Worm (Caenorhabditis elegans) whole organism, young adult: ENCODE data around the gene emb-9.

Experiments used
- B0336.3 ChIP-seq: fragments of 200-800 bp; sonication (Bioruptor generic); IDR thresholded peaks from 2 replicates; pipeline ENCODE4 v1.3.6; 2022; ENCODE audit warnings: missing genetic modification characterization, missing compliant biosample characterization
- C06A6.2 ChIP-seq: fragments of 200-800 bp; sonication (Bioruptor generic); conservative IDR thresholded peaks from 2 replicates; pipeline ENCODE4 v1.3.6; 2022; ENCODE audit warnings: missing genetic modification characterization, missing compliant biosample characterization
- F10E7.11 ChIP-seq: sonication (generic microtip); optimal IDR thresholded peaks from 2 replicates; lab custom pipeline; 2017; ENCODE audit warnings: mild to moderate bottlenecking, missing genetic modification characterization, moderate library complexity, missing compliant biosample characterization
- F49E8.2 ChIP-seq: sonication (generic microtip); optimal IDR thresholded peaks from 3 replicates; lab custom pipeline; 2017; ENCODE audit warnings: missing genetic modification characterization, mild to moderate bottlenecking, missing compliant biosample characterization, antibody characterized with exemption, moderate library complexity; ENCODE audit not compliant: insufficient read depth
- F55B11.4 ChIP-seq: sonication (generic microtip); optimal IDR thresholded peaks from 2 replicates; lab custom pipeline; 2016; ENCODE audit warnings: missing compliant biosample characterization, missing genetic modification characterization, borderline replicate concordance; ENCODE audit not compliant: insufficient read depth
- F57A8.1 ChIP-seq: fragments of 200-800 bp; sonication (Bioruptor generic); optimal IDR thresholded peaks from 2 replicates; lab custom pipeline; 2018; ENCODE audit warnings: mild to moderate bottlenecking, missing genetic modification characterization, moderate library complexity, missing compliant biosample characterization
- K12H6.12 ChIP-seq: fragments of 200-800 bp; sonication (Bioruptor generic); optimal IDR thresholded peaks from 2 replicates; lab custom pipeline; 2018; ENCODE audit warnings: mild to moderate bottlenecking, missing genetic modification characterization, missing compliant biosample characterization
- T26A5.8 ChIP-seq: sonication (generic microtip); optimal IDR thresholded peaks from 2 replicates; lab custom pipeline; 2016; ENCODE audit warnings: missing genetic modification characterization, missing compliant biosample characterization
- Y67H2A.10 ChIP-seq: fragments of 200-800 bp; sonication (Bioruptor generic); conservative IDR thresholded peaks from 2 replicates; pipeline ENCODE4 v1.3.6; 2022; ENCODE audit warnings: missing genetic modification reagents, missing genetic modification characterization, missing compliant biosample characterization
- atf-7 ChIP-seq: sonication (generic microtip); optimal IDR thresholded peaks from 2 replicates; lab custom pipeline; 2017; ENCODE audit warnings: mild to moderate bottlenecking, missing genetic modification characterization, missing compliant biosample characterization
- athp-1 ChIP-seq: sonication (generic microtip); optimal IDR thresholded peaks from 2 replicates; lab custom pipeline; 2017; ENCODE audit warnings: mild to moderate bottlenecking, missing genetic modification characterization, missing compliant biosample characterization
- attf-5 ChIP-seq: fragments of 200-800 bp; sonication (Bioruptor generic); optimal IDR thresholded peaks from 2 replicates; lab custom pipeline; 2018; ENCODE audit warnings: mild to moderate bottlenecking, missing genetic modification characterization, missing compliant biosample characterization
- bed-2 ChIP-seq: fragments of 200-800 bp; sonication (Bioruptor generic); IDR thresholded peaks from 2 replicates; pipeline ENCODE4 v1.3.6; 2022; ENCODE audit warnings: missing genetic modification reagents, missing genetic modification characterization, missing compliant biosample characterization
- ceh-58 ChIP-seq: fragments of 200-800 bp; sonication (Bioruptor generic); IDR thresholded peaks from 2 replicates; pipeline ENCODE4 v1.3.6; 2022; ENCODE audit warnings: missing genetic modification characterization, missing compliant biosample characterization
- dox-1 ChIP-seq: fragments of 200-800 bp; sonication (Bioruptor generic); IDR thresholded peaks from 2 replicates; pipeline ENCODE4 v1.3.6; 2022; ENCODE audit warnings: missing genetic modification reagents, missing genetic modification characterization, missing compliant biosample characterization
- efl-1 ChIP-seq: fragments of 150-350 bp; optimal IDR thresholded peaks from 2 replicates; lab custom pipeline; 2014; ENCODE audit warnings: missing biosample characterization, missing genetic modification reagents, missing genetic modification characterization
- egl-44 ChIP-seq: fragments of 200-800 bp; sonication (Bioruptor generic); IDR thresholded peaks from 2 replicates; pipeline ENCODE4 v1.3.6; 2022; ENCODE audit warnings: missing genetic modification reagents, missing genetic modification characterization, missing compliant biosample characterization
- ets-4 ChIP-seq: fragments of 200-800 bp; sonication (Bioruptor generic); optimal IDR thresholded peaks from 2 replicates; lab custom pipeline; 2018; ENCODE audit warnings: mild to moderate bottlenecking, missing genetic modification characterization, missing compliant biosample characterization
- fkh-3 ChIP-seq: sonication (generic microtip); optimal IDR thresholded peaks from 2 replicates; lab custom pipeline; 2016; ENCODE audit warnings: mild to moderate bottlenecking, missing genetic modification characterization, missing compliant biosample characterization
- gei-17 ChIP-seq: fragments of 200-800 bp; sonication (Bioruptor generic); optimal IDR thresholded peaks from 2 replicates; lab custom pipeline; 2018; ENCODE audit warnings: mild to moderate bottlenecking, missing genetic modification characterization, missing compliant biosample characterization
- hrde-1 ChIP-seq: sonication (generic microtip); optimal IDR thresholded peaks from 2 replicates; lab custom pipeline; 2016; ENCODE audit warnings: missing genetic modification characterization, mild to moderate bottlenecking, missing compliant biosample characterization, moderate library complexity, missing genotype, missing genetic modification reagents, borderline replicate concordance
- hsf-1 ChIP-seq: fragments of 200-800 bp; sonication (Bioruptor generic); IDR thresholded peaks from 2 replicates; pipeline ENCODE4 v1.3.6; 2022; ENCODE audit warnings: missing genetic modification reagents, missing genetic modification characterization, missing compliant biosample characterization
- lag-1 ChIP-seq: fragments of 200-800 bp; sonication (Bioruptor generic); IDR thresholded peaks from 2 replicates; pipeline ENCODE4 v1.3.6; 2022; ENCODE audit warnings: missing genetic modification reagents, missing genetic modification characterization, missing compliant biosample characterization
- let-607 ChIP-seq, 2 experiments: fragments of 200-800 bp in 1 of 2; sonication (Bioruptor generic) in 1 of 2; sonication (generic microtip) in 1 of 2; optimal IDR thresholded peaks; 2 replicates each; lab custom pipeline; 2016 to 2018; ENCODE audit warnings: mild to moderate bottlenecking in 2 of 2, missing compliant biosample characterization in 2 of 2, missing genetic modification characterization in 2 of 2, moderate library complexity in 2 of 2, missing genotype in 1 of 2
- lir-1 ChIP-seq: fragments of 200-800 bp; sonication (Bioruptor generic); conservative IDR thresholded peaks from 2 replicates; pipeline ENCODE4 v1.3.6; 2022; ENCODE audit warnings: missing genetic modification reagents, missing genetic modification characterization, missing compliant biosample characterization
- madf-6 ChIP-seq: fragments of 200-800 bp; sonication (Bioruptor generic); IDR thresholded peaks from 2 replicates; pipeline ENCODE4 v1.3.6; 2022; ENCODE audit warnings: missing genetic modification reagents, missing genetic modification characterization, missing compliant biosample characterization
- mel-28 ChIP-seq: sonication (generic microtip); optimal IDR thresholded peaks from 2 replicates; lab custom pipeline; 2016; ENCODE audit warnings: borderline replicate concordance, mild to moderate bottlenecking, missing genetic modification characterization, missing compliant biosample characterization
- nfyb-1 ChIP-seq: fragments of 200-800 bp; sonication (Bioruptor generic); IDR thresholded peaks from 2 replicates; pipeline ENCODE4 v1.3.6; 2022; ENCODE audit warnings: missing genetic modification reagents, missing genetic modification characterization, missing compliant biosample characterization
- nhr-80 ChIP-seq: sonication (generic microtip); optimal IDR thresholded peaks from 2 replicates; lab custom pipeline; 2016; ENCODE audit warnings: missing genetic modification characterization, missing compliant biosample characterization
- pha-4 ChIP-seq: fragments of 150-350 bp; sonication (generic microtip); optimal IDR thresholded peaks from 2 replicates; lab custom pipeline; 2014; ENCODE audit warnings: missing biosample characterization, missing genetic modification reagents, missing genetic modification characterization
- rcor-1 ChIP-seq: fragments of 200-800 bp; sonication (Bioruptor generic); IDR thresholded peaks from 2 replicates; pipeline ENCODE4 v1.3.6; 2022; ENCODE audit warnings: missing genetic modification reagents, missing genetic modification characterization, missing compliant biosample characterization
- rec-8 ChIP-seq, 2 experiments: sonication (generic microtip); optimal IDR thresholded peaks; 2 replicates each; lab custom pipeline; 2016; ENCODE audit warnings: mild to moderate bottlenecking in 2 of 2, missing genetic modification characterization in 2 of 2, missing genetic modification reagents in 2 of 2, missing genotype in 2 of 2, missing biosample characterization in 1 of 2, missing compliant biosample characterization in 1 of 2, moderate library complexity in 1 of 2
- rpc-1 ChIP-seq, 2 experiments: fragments of 150-350 bp in 1 of 2; sonication (generic microtip) in 1 of 2; optimal IDR thresholded peaks; 2 replicates each; lab custom pipeline; 2014 to 2018; ENCODE audit warnings: missing biosample characterization in 1 of 2, missing genetic modification characterization in 1 of 2, missing genetic modification reagents in 1 of 2, missing genotype in 1 of 2
- snpc-1.3 ChIP-seq: sonication (generic microtip); optimal IDR thresholded peaks from 2 replicates; lab custom pipeline; 2017; ENCODE audit warnings: missing genetic modification characterization, mild to moderate bottlenecking, missing compliant biosample characterization, antibody characterized with exemption, moderate library complexity, missing genotype, missing genetic modification reagents; ENCODE audit not compliant: insufficient read depth
- somi-1 ChIP-seq: fragments of 200-800 bp; sonication (Bioruptor generic); optimal IDR thresholded peaks from 2 replicates; lab custom pipeline; 2018; ENCODE audit warnings: mild to moderate bottlenecking, missing genetic modification characterization, missing compliant biosample characterization
- sptf-2 ChIP-seq: fragments of 200-800 bp; sonication (Bioruptor generic); optimal IDR thresholded peaks from 2 replicates; lab custom pipeline; 2018; ENCODE audit warnings: mild to moderate bottlenecking, missing genetic modification characterization, missing compliant biosample characterization
- tbp1 ChIP-seq: fragments of 200-800 bp; sonication (Bioruptor generic); optimal IDR thresholded peaks from 2 replicates; lab custom pipeline; 2018; ENCODE audit warnings: mild to moderate bottlenecking, missing genetic modification characterization, missing compliant biosample characterization
- unc-62 ChIP-seq: fragments of 150-350 bp; optimal IDR thresholded peaks from 2 replicates; lab custom pipeline; 2014; ENCODE audit warnings: missing biosample characterization, missing genetic modification reagents, missing genetic modification characterization
- ztf-18 ChIP-seq: sonication (generic microtip); optimal IDR thresholded peaks from 2 replicates; lab custom pipeline; 2016; ENCODE audit warnings: missing genotype, mild to moderate bottlenecking, missing genetic modification characterization, missing compliant biosample characterization
- ztf-22 ChIP-seq: fragments of 200-800 bp; sonication (Bioruptor generic); optimal IDR thresholded peaks from 2 replicates; lab custom pipeline; 2018; ENCODE audit warnings: mild to moderate bottlenecking, missing genetic modification characterization, moderate library complexity, missing compliant biosample characterization

emb-9 gene

DNA sequence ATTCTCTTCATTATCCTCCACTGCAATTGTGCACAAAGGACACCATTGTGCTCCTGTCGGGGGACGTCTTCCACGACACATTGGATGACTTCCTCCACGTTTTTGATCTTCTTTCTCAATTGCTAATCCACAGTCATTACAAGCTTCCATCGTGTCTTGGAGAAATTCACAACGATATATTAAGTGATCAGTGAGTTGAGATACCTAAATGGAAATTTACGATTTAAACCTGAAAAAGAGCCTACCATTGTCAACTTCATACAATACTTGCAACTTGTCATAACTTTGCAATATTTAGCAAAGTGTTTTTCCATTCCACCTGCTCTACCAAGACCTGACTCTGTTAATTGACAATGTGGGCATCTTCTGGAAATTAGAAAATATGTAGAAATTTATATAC lies 16.3 kb downstream of the emb-9 start:
- TF ChIP-seq B0336.3 (GFP tag; lab: Robert Waterston, UW), result no peak
- no peak for TF ChIP-seq ztf-18
- TF ChIP-seq lir-1 (GFP tag; lab: Robert Waterston, UW), result no peak
- TF ChIP-seq athp-1 (tag; lab: Kevin White, UChicago), result no peak
- TF ChIP-seq F10E7.11, result no peak
- TF ChIP-seq rcor-1, result no peak
- no peak for TF ChIP-seq lag-1
- TF ChIP-seq efl-1 (GFP tag; lab: Kevin White, UChicago), result no peak

DNA sequence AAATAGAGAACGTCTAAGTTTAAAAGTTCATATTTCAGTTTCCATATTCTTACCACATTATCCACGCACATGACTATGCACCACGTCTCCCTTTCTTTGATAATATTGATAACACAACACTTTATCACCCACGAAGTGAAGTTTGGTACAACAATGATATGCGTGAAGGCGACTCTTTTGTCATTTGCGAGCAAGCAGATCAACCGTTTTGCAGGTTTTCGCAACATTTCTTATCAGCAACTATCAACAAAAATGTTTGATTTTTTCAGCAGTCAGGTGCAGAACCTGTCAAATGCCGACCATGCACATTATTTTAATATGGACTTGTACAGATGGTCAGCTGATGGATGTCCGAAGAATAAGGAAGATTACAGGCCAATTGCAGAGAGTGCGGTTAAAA lies 17.7 kb downstream of the emb-9 start:
- peak; percentile 52 for TF ChIP-seq pha-4 (tag; lab: Kevin White, UChicago)
- TF ChIP-seq T26A5.8 (tag; lab: Kevin White, UChicago), result no peak
- no peak for TF ChIP-seq F57A8.1
- peak; percentile 76 for TF ChIP-seq ets-4 (GFP tag; lab: Kevin White, UChicago)
- peak; percentile 22 for TF ChIP-seq tbp1 (GFP tag; lab: Kevin White, UChicago)
- TF ChIP-seq dox-1 (GFP tag; lab: Robert Waterston, UW), result peak; percentile 65
- no peak for TF ChIP-seq hsf-1 (GFP tag; lab: Robert Waterston, UW)
- peak; percentile 61 for TF ChIP-seq atf-7 (tag; lab: Kevin White, UChicago)
- peak; percentile 47 for TF ChIP-seq ztf-22 (GFP tag; lab: Kevin White, UChicago)
- TF ChIP-seq rec-8 (tag; optimal IDR thresholded peaks at IDR 0.05; lab: Kevin White, UChicago), result no peak
- no peak for TF ChIP-seq gei-17 (GFP tag; lab: Kevin White, UChicago)
- TF ChIP-seq K12H6.12 (tag; lab: Kevin White, UChicago), result no peak
- TF ChIP-seq bed-2, result no peak
- peak; percentile 98 for TF ChIP-seq nhr-80 (tag; lab: Kevin White, UChicago)
- no peak for TF ChIP-seq somi-1 (GFP tag; lab: Kevin White, UChicago)
- TF ChIP-seq Y67H2A.10 (GFP tag; lab: Robert Waterston, UW), result no peak
- no peak for TF ChIP-seq F10E7.11
- TF ChIP-seq mel-28, result no peak
- TF ChIP-seq C06A6.2 (GFP tag; lab: Robert Waterston, UW), result no peak
- TF ChIP-seq F55B11.4 (tag; lab: Kevin White, UChicago), result no peak
- no peak for TF ChIP-seq ceh-58 (GFP tag; lab: Robert Waterston, UW)
- TF ChIP-seq snpc-1.3 (tag; lab: Kevin White, UChicago), result no peak
- TF ChIP-seq F49E8.2 (tag; lab: Kevin White, UChicago), result no peak
- no peak for TF ChIP-seq sptf-2 (GFP tag; lab: Kevin White, UChicago)
- no peak for TF ChIP-seq madf-6 (GFP tag; lab: Robert Waterston, UW)
- 0 out of 2 replicates have a peak, but pooled peaks have one; percentile 52 for TF ChIP-seq nfyb-1 (GFP tag; lab: Robert Waterston, UW)
- no peak for TF ChIP-seq hrde-1 (tag; lab: Kevin White, UChicago)
- no peak for TF ChIP-seq fkh-3 (tag; lab: Kevin White, UChicago)
- TF ChIP-seq egl-44, result no peak
- peak; percentile 41 to 51 for TF ChIP-seq let-607 (tag; optimal IDR thresholded peaks at IDR 0.05; lab: Kevin White, UChicago)
- TF ChIP-seq attf-5, result no peak
- no peak for TF ChIP-seq rpc-1 (optimal IDR thresholded peaks at IDR 0.05; lab: Kevin White, UChicago)
- no peak for TF ChIP-seq rpc-1 (tag; optimal IDR thresholded peaks at IDR 0.05; lab: Kevin White, UChicago)
- peak; percentile 12 for TF ChIP-seq unc-62 (GFP tag; lab: Kevin White, UChicago)
- TF ChIP-seq lir-1 (GFP tag; lab: Robert Waterston, UW), result no peak
